Fruit fly (Drosophila melanogaster) whole organism, adult: ENCODE measurements around the gene Chc.

Source experiments
- CG11617 ChIP-seq: fragments of 200-800 bp; sonication (Bioruptor generic); optimal IDR thresholded peaks from 2 replicates; lab custom pipeline; 2017; ENCODE audit warnings: mild to moderate bottlenecking, missing biosample characterization, missing genetic modification reagents, missing genetic modification characterization
- CG12768 ChIP-seq: fragments of 200-800 bp; sonication (Bioruptor generic); optimal IDR thresholded peaks from 2 replicates; lab custom pipeline; 2017; ENCODE audit warnings: missing biosample characterization, missing genetic modification characterization, mild to moderate bottlenecking, moderate library complexity, missing genetic modification reagents
- CG1620 ChIP-seq: fragments of 200-800 bp; sonication (Bioruptor generic); optimal IDR thresholded peaks from 2 replicates; lab custom pipeline; 2016; ENCODE audit warnings: missing biosample characterization, missing genetic modification characterization
- Clk ChIP-seq: fragments of 200-800 bp; sonication (Bioruptor generic); optimal IDR thresholded peaks from 2 replicates; lab custom pipeline; 2017; ENCODE audit warnings: missing biosample characterization, missing genetic modification characterization
- bab1 ChIP-seq: fragments of 200-800 bp; sonication (Bioruptor generic); optimal IDR thresholded peaks from 3 replicates; lab custom pipeline; 2019; ENCODE audit warnings: missing biosample characterization, mild to moderate bottlenecking, missing genetic modification characterization, moderate library complexity
- cnc ChIP-seq, 2 experiments: fragments of >200 bp; optimal IDR thresholded peaks; 2 replicates each; lab custom pipeline; 2017
- pad ChIP-seq: fragments of 200-800 bp; sonication (Bioruptor generic); optimal IDR thresholded peaks from 3 replicates; lab custom pipeline; 2017; ENCODE audit warnings: missing biosample characterization, missing genetic modification characterization, mild to moderate bottlenecking, moderate library complexity, missing genetic modification reagents

- no peak for TF ChIP-seq CG11617
- no peak for TF ChIP-seq bab1
- TF ChIP-seq cnc (optimal IDR thresholded peaks at IDR 0.05; lab: Kevin White, UChicago), result no peak
- no peak for TF ChIP-seq CG1620 (GFP tag; lab: Kevin White, UChicago)
- TF ChIP-seq Clk, result no peak
- TF ChIP-seq CG12768 (GFP tag; lab: Kevin White, UChicago), result no peak
- TF ChIP-seq pad (GFP tag; lab: Kevin White, UChicago), result no peak
These were observed 22.1 kb downstream of the Chc start for dm6 chrX:15813224-15813623.
